Worm (Caenorhabditis elegans): Measurements from ENCODE around the gene oac-41.

- no peak for TF ChIP-seq T22C8.4 (GFP tag; IDR thresholded peaks at IDR 0.05)
- no peak for TF ChIP-seq med-1 (GFP tag; optimal IDR thresholded peaks at IDR 0.05; ENCODE audit: insufficient read depth)
- TF ChIP-seq flt-1 (GFP tag; IDR thresholded peaks at IDR 0.05): no peak
- TF ChIP-seq tab-1 (GFP tag; IDR thresholded peaks at IDR 0.05): no peak
- no peak for TF ChIP-seq ztf-23 (GFP tag; IDR thresholded peaks at IDR 0.05)
- TF ChIP-seq klf-2 (GFP tag; conservative IDR thresholded peaks at IDR 0.05): no peak
- TF ChIP-seq ref-1 (GFP tag; conservative IDR thresholded peaks at IDR 0.05): no peak
- no peak for TF ChIP-seq cog-1 (tag; optimal IDR thresholded peaks at IDR 0.05)
- no peak for TF ChIP-seq ztf-29 (GFP tag; IDR thresholded peaks at IDR 0.05)
Observed at ce11 chrV:9016479-9016878, 5.5 kb downstream of the oac-41 start, which contains the start of gene oac-40.

All from whole organism, midembryonic.